Worm (Caenorhabditis elegans) whole organism, L2 larva: ENCODE measurements around the gene C17H12.37.

Experiments
- C34F6.9 ChIP-seq: fragments of 150-350 bp; optimal IDR thresholded peaks from 2 replicates; lab custom pipeline; 2014; ENCODE audit warnings: missing biosample characterization, missing genetic modification characterization
- F13H6.1 ChIP-seq: sonication (generic microtip); optimal IDR thresholded peaks from 2 replicates; lab custom pipeline; 2016; ENCODE audit warnings: missing genetic modification characterization, missing compliant biosample characterization
- R02D3.7 ChIP-seq: fragments of 150-350 bp; optimal IDR thresholded peaks from 2 replicates; lab custom pipeline; 2014; ENCODE audit warnings: missing biosample characterization, missing genetic modification characterization
- Y55F3AM.14 ChIP-seq: fragments of 200-800 bp; sonication (Bioruptor generic); optimal IDR thresholded peaks from 2 replicates; lab custom pipeline; 2018; ENCODE audit warnings: mild to moderate bottlenecking, missing genetic modification characterization, missing compliant biosample characterization
- ZK546.5 ChIP-seq: sonication (generic microtip); optimal IDR thresholded peaks from 2 replicates; lab custom pipeline; 2017; ENCODE audit warnings: missing biosample characterization, missing genetic modification characterization
- alr-1 ChIP-seq: fragments of 150-350 bp; optimal IDR thresholded peaks from 2 replicates; lab custom pipeline; 2014; ENCODE audit warnings: missing biosample characterization, missing genetic modification characterization
- aly-2 ChIP-seq: fragments of 150-350 bp; optimal IDR thresholded peaks from 2 replicates; lab custom pipeline; 2014; ENCODE audit warnings: missing biosample characterization, missing genetic modification characterization
- ama-1 ChIP-seq: fragments of 150-350 bp; optimal IDR thresholded peaks from 2 replicates; lab custom pipeline; 2018; ENCODE audit warnings: inconsistent platforms
- blmp-1 ChIP-seq: sonication (generic microtip); optimal IDR thresholded peaks from 2 replicates; lab custom pipeline; 2017; ENCODE audit warnings: missing genetic modification characterization, mild to moderate bottlenecking, missing compliant biosample characterization, antibody characterized with exemption, moderate library complexity; ENCODE audit not compliant: insufficient read depth
- ceh-16 ChIP-seq: fragments of 150-350 bp; optimal IDR thresholded peaks from 2 replicates; lab custom pipeline; 2014; ENCODE audit warnings: missing biosample characterization, missing genetic modification characterization
- ceh-82 ChIP-seq: fragments of 150-350 bp; optimal IDR thresholded peaks from 2 replicates; lab custom pipeline; 2014; ENCODE audit warnings: missing biosample characterization, missing genetic modification characterization
- crh-2 ChIP-seq: sonication (generic microtip); optimal IDR thresholded peaks from 2 replicates; lab custom pipeline; 2017; ENCODE audit warnings: missing biosample characterization, missing genetic modification characterization
- dmd-4 ChIP-seq: sonication (generic microtip); optimal IDR thresholded peaks from 2 replicates; lab custom pipeline; 2017; ENCODE audit warnings: missing biosample characterization, missing genetic modification characterization
- elt-1 ChIP-seq: fragments of 150-350 bp; optimal IDR thresholded peaks from 2 replicates; lab custom pipeline; 2014; ENCODE audit warnings: missing biosample characterization, missing genetic modification characterization
- elt-3 ChIP-seq: sonication (generic microtip); optimal IDR thresholded peaks from 2 replicates; lab custom pipeline; 2017; ENCODE audit warnings: missing biosample characterization, missing genetic modification characterization
- fos-1 ChIP-seq: fragments of 150-350 bp; optimal IDR thresholded peaks from 2 replicates; lab custom pipeline; 2014; ENCODE audit warnings: missing biosample characterization, missing genetic modification characterization
- gmeb-1 ChIP-seq: fragments of 150-350 bp; optimal IDR thresholded peaks from 2 replicates; lab custom pipeline; 2014; ENCODE audit warnings: missing biosample characterization, missing genetic modification characterization
- lin-11 ChIP-seq: fragments of 150-350 bp; sonication (generic microtip); optimal IDR thresholded peaks from 2 replicates; lab custom pipeline; 2014; ENCODE audit warnings: missing biosample characterization, missing genetic modification characterization, inconsistent platforms, mixed read lengths
- lin-13 ChIP-seq: fragments of 150-350 bp; optimal IDR thresholded peaks from 2 replicates; lab custom pipeline; 2014; ENCODE audit warnings: missing biosample characterization, missing genetic modification reagents, missing genetic modification characterization
- lin-39 ChIP-seq: fragments of 150-350 bp; optimal IDR thresholded peaks from 2 replicates; lab custom pipeline; 2014; ENCODE audit warnings: missing biosample characterization, missing genetic modification reagents, missing genetic modification characterization
- lsy-2 ChIP-seq, 2 experiments: fragments of 150-350 bp in 1 of 2; sonication (generic microtip) in 1 of 2; optimal IDR thresholded peaks; 2 replicates each; lab custom pipeline; 2014 to 2017; ENCODE audit warnings: missing biosample characterization in 2 of 2, missing genetic modification characterization in 2 of 2
- mab-5 ChIP-seq: fragments of 150-350 bp; optimal IDR thresholded peaks from 2 replicates; lab custom pipeline; 2014; ENCODE audit warnings: missing biosample characterization, missing genetic modification characterization
- mbf-1 ChIP-seq: sonication (generic microtip); optimal IDR thresholded peaks from 2 replicates; lab custom pipeline; 2017; ENCODE audit warnings: missing biosample characterization, missing genetic modification characterization
- mdl-1 ChIP-seq, 2 experiments: fragments of 150-350 bp in 1 of 2; sonication (generic microtip) in 1 of 2; optimal IDR thresholded peaks; 2 replicates each; lab custom pipeline; 2017; ENCODE audit warnings: missing biosample characterization in 2 of 2, missing genetic modification characterization in 2 of 2
- nhr-10 ChIP-seq: sonication (generic microtip); optimal IDR thresholded peaks from 2 replicates; lab custom pipeline; 2017; ENCODE audit warnings: missing biosample characterization, missing genetic modification characterization
- nhr-11 ChIP-seq: fragments of 150-350 bp; optimal IDR thresholded peaks from 2 replicates; lab custom pipeline; 2014; ENCODE audit warnings: missing biosample characterization, missing genetic modification characterization
- nhr-12 ChIP-seq: fragments of 150-350 bp; optimal IDR thresholded peaks from 2 replicates; lab custom pipeline; 2014; ENCODE audit warnings: missing biosample characterization, missing genetic modification characterization
- nhr-129 ChIP-seq: fragments of 150-350 bp; optimal IDR thresholded peaks from 2 replicates; lab custom pipeline; 2014; ENCODE audit warnings: missing biosample characterization, missing genetic modification characterization
- nhr-21 ChIP-seq: fragments of 150-350 bp; optimal IDR thresholded peaks from 2 replicates; lab custom pipeline; 2014; ENCODE audit warnings: missing biosample characterization, missing genetic modification characterization
- nhr-23 ChIP-seq: fragments of 150-350 bp; optimal IDR thresholded peaks from 2 replicates; lab custom pipeline; 2014; ENCODE audit warnings: missing biosample characterization, missing genetic modification reagents, missing genetic modification characterization
- nhr-25 ChIP-seq: fragments of 150-350 bp; sonication (generic microtip); optimal IDR thresholded peaks from 3 replicates; lab custom pipeline; 2014; ENCODE audit warnings: missing biosample characterization, missing genetic modification characterization
- nhr-6 ChIP-seq: fragments of 150-350 bp; optimal IDR thresholded peaks from 2 replicates; lab custom pipeline; 2014; ENCODE audit warnings: missing biosample characterization, missing genetic modification characterization
- nhr-77 ChIP-seq: fragments of 150-350 bp; optimal IDR thresholded peaks from 2 replicates; lab custom pipeline; 2014; ENCODE audit warnings: missing biosample characterization, missing genetic modification characterization
- peb-1 ChIP-seq: fragments of 150-350 bp; optimal IDR thresholded peaks from 2 replicates; lab custom pipeline; 2014; ENCODE audit warnings: missing biosample characterization, missing genetic modification characterization
- sem-4 ChIP-seq: fragments of 150-350 bp; optimal IDR thresholded peaks from 2 replicates; lab custom pipeline; 2014; ENCODE audit warnings: missing biosample characterization, missing genetic modification reagents, missing genetic modification characterization
- skn-1 ChIP-seq: sonication (generic microtip); optimal IDR thresholded peaks from 2 replicates; lab custom pipeline; 2017; ENCODE audit warnings: missing biosample characterization, missing genetic modification characterization
- sma-3 ChIP-seq: sonication (generic microtip); optimal IDR thresholded peaks from 2 replicates; lab custom pipeline; 2016; ENCODE audit warnings: missing genetic modification reagents, missing genetic modification characterization, missing compliant biosample characterization
- sma-9 ChIP-seq, 2 experiments: fragments of 150-350 bp in 1 of 2; sonication (generic microtip) in 1 of 2; optimal IDR thresholded peaks; 2 replicates each; lab custom pipeline; 2014 to 2016; ENCODE audit warnings: missing genetic modification characterization in 2 of 2, mild to moderate bottlenecking in 1 of 2, missing biosample characterization in 1 of 2, missing compliant biosample characterization in 1 of 2, missing genetic modification reagents in 1 of 2, moderate library complexity in 1 of 2
- snpc-4 ChIP-seq: fragments of 150-350 bp; optimal IDR thresholded peaks from 2 replicates; lab custom pipeline; 2014; ENCODE audit warnings: missing biosample characterization, missing genetic modification characterization
- unc-39 ChIP-seq: fragments of 150-350 bp; optimal IDR thresholded peaks from 2 replicates; lab custom pipeline; 2014; ENCODE audit warnings: missing biosample characterization, missing genetic modification characterization
- unc-55 ChIP-seq: fragments of 150-350 bp; sonication (generic microtip); optimal IDR thresholded peaks from 3 replicates; lab custom pipeline; 2014; ENCODE audit warnings: missing biosample characterization, missing genetic modification reagents, missing genetic modification characterization
- unc-62 ChIP-seq: fragments of 150-350 bp; optimal IDR thresholded peaks from 2 replicates; lab custom pipeline; 2014; ENCODE audit warnings: missing biosample characterization, missing genetic modification reagents, missing genetic modification characterization
- zag-1 ChIP-seq: fragments of 150-350 bp; optimal IDR thresholded peaks from 2 replicates; lab custom pipeline; 2014; ENCODE audit warnings: missing biosample characterization, missing genetic modification characterization
- ztf-1 ChIP-seq: fragments of 200-800 bp; sonication (Bioruptor generic); conservative IDR thresholded peaks from 2 replicates; pipeline ENCODE4 v1.3.6; 2022; ENCODE audit warnings: missing genetic modification characterization, missing compliant biosample characterization
- ztf-11 ChIP-seq: sonication (generic microtip); optimal IDR thresholded peaks from 2 replicates; lab custom pipeline; 2017; ENCODE audit warnings: missing biosample characterization, missing genetic modification characterization

The C17H12.37 gene

ce11 chrIV:6757011-6757410, 47.9 kb upstream of the C17H12.37 start, which contains the start of gene usp-4:
usp-4 (plus strand) TSS chrIV:6757311.
- no peak for TF ChIP-seq aly-2 (tag; lab: Kevin White, UChicago)
- TF ChIP-seq nhr-23 (tag; lab: Kevin White, UChicago) = no peak
- TF ChIP-seq ceh-16 = no peak
- TF ChIP-seq lin-13 = no peak

DNA sequence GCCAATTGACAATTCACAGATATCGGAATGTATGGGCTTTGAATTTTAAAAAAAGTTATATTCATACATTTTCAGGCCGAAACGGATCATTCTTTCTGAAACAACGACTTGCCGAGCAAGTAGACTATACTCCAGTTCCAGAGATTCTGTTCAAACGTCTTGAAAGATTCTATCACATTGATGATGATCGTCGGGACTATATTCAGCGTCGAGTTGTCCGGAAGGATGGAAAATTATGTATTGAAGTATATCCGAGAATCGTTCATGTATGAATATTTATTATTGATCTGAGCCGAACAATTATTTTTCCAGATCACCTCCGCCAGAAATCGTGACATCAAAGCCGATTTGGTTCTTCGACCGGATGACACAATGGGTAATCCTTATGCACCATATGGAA, 47.3 kb upstream of the C17H12.37 start:
- TF ChIP-seq elt-1 (tag; lab: Kevin White, UChicago) (no peak), ztf-11 (tag; lab: Kevin White, UChicago) (no peak), mab-5 (tag; lab: Kevin White, UChicago) (no peak), fos-1 (tag; lab: Kevin White, UChicago) (no peak), mbf-1 (tag; lab: Kevin White, UChicago) (no peak), skn-1 (tag; lab: Kevin White, UChicago) (no peak), sma-3 (GFP tag; lab: Kevin White, UChicago) (no peak), snpc-4 (tag; lab: Kevin White, UChicago) (no peak)
- TF ChIP-seq, all 48 proteins: peak for 0

- TF ChIP-seq sma-3 (GFP tag; lab: Kevin White, UChicago) (no peak), mbf-1 (tag; lab: Kevin White, UChicago) (no peak), lin-13 (no peak), elt-1 (tag; lab: Kevin White, UChicago) (no peak)
Observed at ce11 chrIV:6762416-6762815, 42.5 kb upstream of the C17H12.37 start, which contains the start of gene spd-3. spd-3 (plus strand) TSS chrIV:6762716.

DNA sequence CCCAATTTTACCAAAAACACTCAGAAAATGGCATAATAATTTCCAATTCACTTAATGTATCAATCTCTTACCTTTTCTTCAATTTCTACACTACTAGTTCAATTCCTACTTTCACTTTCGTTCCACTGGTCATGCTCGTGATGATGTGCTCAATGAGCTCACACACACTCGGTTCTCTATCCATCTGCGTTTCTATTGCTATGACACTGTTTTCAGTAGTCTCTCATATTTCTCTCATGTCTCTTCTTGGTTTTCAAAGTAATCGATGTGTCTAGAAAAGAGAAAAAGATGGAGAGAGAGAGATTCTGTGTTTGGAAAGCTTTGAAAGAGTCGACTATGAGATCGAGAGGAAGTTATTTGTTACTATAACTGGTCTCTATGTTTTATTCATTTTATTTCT, 37.7 kb upstream of the C17H12.37 start:
- TF ChIP-seq elt-3 (tag; lab: Kevin White, UChicago) (no peak), crh-2 (tag; lab: Kevin White, UChicago) (peak; percentile 83), nhr-6 (tag; lab: Kevin White, UChicago) (peak; percentile 73), aly-2 (tag; lab: Kevin White, UChicago) (no peak), R02D3.7 (tag; lab: Kevin White, UChicago) (no peak), blmp-1 (peak; percentile 83), fos-1 (tag; lab: Kevin White, UChicago) (peak; percentile 67), nhr-10 (no peak), nhr-77 (tag; lab: Kevin White, UChicago) (no peak), ama-1 (no peak), zag-1 (peak; percentile 63), sem-4 (tag; lab: Kevin White, UChicago) (no peak), sma-9 (GFP tag; optimal IDR thresholded peaks at IDR 0.05; lab: Kevin White, UChicago) (peak; percentile 58), sma-9 (tag; optimal IDR thresholded peaks at IDR 0.05; lab: Kevin White, UChicago) (no peak), nhr-25 (tag; lab: Kevin White, UChicago) (no peak), ztf-1 (GFP tag; lab: Robert Waterston, UW) (no peak), ZK546.5 (no peak), lsy-2 (tag; optimal IDR thresholded peaks at IDR 0.05; lab: Kevin White, UChicago) (peak in 1 of 2 experiments; percentile 83), mbf-1 (tag; lab: Kevin White, UChicago) (no peak), Y55F3AM.14 (no peak), unc-55 (peak; percentile 87), peb-1 (no peak), ceh-16 (no peak), skn-1 (tag; lab: Kevin White, UChicago) (no peak), nhr-12 (no peak), elt-1 (tag; lab: Kevin White, UChicago) (no peak), C34F6.9 (tag; lab: Kevin White, UChicago) (peak; percentile 94), lin-11 (no peak), mdl-1 (tag; optimal IDR thresholded peaks at IDR 0.05; lab: Kevin White, UChicago) (peak in 1 of 2 experiments; percentile 44), unc-39 (no peak), lin-13 (peak; percentile 22), alr-1 (tag; lab: Kevin White, UChicago) (no peak), F13H6.1 (tag; lab: Kevin White, UChicago) (peak; percentile 51), nhr-21 (no peak), nhr-23 (tag; lab: Kevin White, UChicago) (no peak), nhr-129 (tag; lab: Kevin White, UChicago) (peak; percentile 78), dmd-4 (tag; lab: Kevin White, UChicago) (no peak), gmeb-1 (no peak), nhr-11 (tag; lab: Kevin White, UChicago) (no peak), sma-3 (GFP tag; lab: Kevin White, UChicago) (no peak), unc-62 (GFP tag; lab: Kevin White, UChicago) (no peak), lin-39 (tag; lab: Kevin White, UChicago) (no peak), ceh-82 (tag; lab: Kevin White, UChicago) (no peak)
